Worm (Caenorhabditis elegans) whole organism, L1 larva: ENCODE data around the gene Y45G5AM.4.

Experiments used
- ceh-63 ChIP-seq: fragments of 200-800 bp; sonication (Bioruptor generic); optimal IDR thresholded peaks from 2 replicates; lab custom pipeline; 2018; ENCODE audit warnings: mild to moderate bottlenecking, missing genetic modification characterization, missing compliant biosample characterization
- ceh-8 ChIP-seq: fragments of 200-800 bp; sonication (Bioruptor generic); optimal IDR thresholded peaks from 2 replicates; lab custom pipeline; 2018; ENCODE audit warnings: mild to moderate bottlenecking, missing genetic modification characterization, moderate library complexity, missing compliant biosample characterization
- ceh-88 ChIP-seq: fragments of 200-800 bp; sonication (Bioruptor generic); IDR thresholded peaks from 2 replicates; pipeline ENCODE4 v1.3.6; 2022; ENCODE audit warnings: missing genetic modification characterization, missing compliant biosample characterization
- ces-1 ChIP-seq: fragments of 150-350 bp; optimal IDR thresholded peaks from 2 replicates; lab custom pipeline; 2014; ENCODE audit warnings: missing biosample characterization, missing genetic modification reagents, missing genetic modification characterization
- dpl-1 ChIP-seq, 3 experiments: fragments of 150-350 bp in 2 of 3; sonication (generic microtip) in 1 of 3; optimal IDR thresholded peaks; 2 replicates each; lab custom pipeline; 2014 to 2017; ENCODE audit warnings: missing biosample characterization in 3 of 3, missing genetic modification characterization in 3 of 3, missing genetic modification reagents in 3 of 3
- efl-1 ChIP-seq, 4 experiments: fragments of 150-350 bp; optimal IDR thresholded peaks in 3 of 4; peaks in 1 of 4; 1 replicate in 1 of 4; 2 replicates in 3 of 4; lab custom pipeline; 2014; ENCODE audit warnings: missing biosample characterization in 2 of 4, missing genetic modification characterization in 2 of 4, missing genetic modification reagents in 2 of 4
- efl-3 ChIP-seq: fragments of 200-800 bp; sonication (Bioruptor generic); optimal IDR thresholded peaks from 2 replicates; lab custom pipeline; 2018; ENCODE audit warnings: mild to moderate bottlenecking, missing genetic modification characterization, missing compliant biosample characterization
- egl-13 ChIP-seq: sonication (generic microtip); optimal IDR thresholded peaks from 2 replicates; lab custom pipeline; 2016; ENCODE audit warnings: missing genotype, missing genetic modification reagents, missing genetic modification characterization, missing compliant biosample characterization
- elt-2 ChIP-seq: sonication (generic microtip); optimal IDR thresholded peaks from 2 replicates; lab custom pipeline; 2016; ENCODE audit warnings: missing genetic modification characterization, mild to moderate bottlenecking, inconsistent platforms, missing compliant biosample characterization, missing genetic modification reagents
- ets-5 ChIP-seq: fragments of 200-800 bp; sonication (Bioruptor generic); IDR thresholded peaks from 2 replicates; pipeline ENCODE4 v1.3.6; 2022; ENCODE audit warnings: missing genetic modification characterization, missing compliant biosample characterization
- fkh-10 ChIP-seq: sonication (generic microtip); optimal IDR thresholded peaks from 2 replicates; lab custom pipeline; 2017; ENCODE audit warnings: missing biosample characterization, missing genetic modification reagents, missing genetic modification characterization
- fkh-8 ChIP-seq: sonication (generic microtip); optimal IDR thresholded peaks from 2 replicates; lab custom pipeline; 2016; ENCODE audit warnings: mild to moderate bottlenecking, missing genetic modification characterization, missing compliant biosample characterization
- grh-1 ChIP-seq: fragments of 200-800 bp; sonication (Bioruptor generic); IDR thresholded peaks from 2 replicates; pipeline ENCODE4 v1.3.6; 2022; ENCODE audit warnings: missing genetic modification reagents, missing genetic modification characterization, missing compliant biosample characterization
- irx-1 ChIP-seq: sonication (generic microtip); optimal IDR thresholded peaks from 2 replicates; lab custom pipeline; 2016; ENCODE audit warnings: missing genetic modification characterization, missing compliant biosample characterization
- jun-1 ChIP-seq: fragments of 150-350 bp; optimal IDR thresholded peaks from 2 replicates; lab custom pipeline; 2014; ENCODE audit warnings: missing biosample characterization, missing genetic modification reagents, missing genetic modification characterization
- lin-35 ChIP-seq, 2 experiments: fragments of 150-350 bp; optimal IDR thresholded peaks; 2 replicates each; lab custom pipeline; 2014; ENCODE audit warnings: missing biosample characterization in 2 of 2, missing genetic modification characterization in 2 of 2, missing genetic modification reagents in 2 of 2
- lin-39 ChIP-seq: fragments of 150-350 bp; optimal IDR thresholded peaks from 2 replicates; lab custom pipeline; 2014; ENCODE audit warnings: missing biosample characterization, missing genetic modification reagents, missing genetic modification characterization
- lsy-2 ChIP-seq, 2 experiments: fragments of 150-350 bp; optimal IDR thresholded peaks; 2 replicates each; lab custom pipeline; 2014; ENCODE audit warnings: missing biosample characterization in 2 of 2, missing genetic modification characterization in 2 of 2
- mef-2 ChIP-seq: fragments of 150-350 bp; optimal IDR thresholded peaks from 2 replicates; lab custom pipeline; 2014; ENCODE audit warnings: missing biosample characterization, missing genetic modification characterization
- nhr-11 ChIP-seq: fragments of 150-350 bp; optimal IDR thresholded peaks from 2 replicates; lab custom pipeline; 2014; ENCODE audit warnings: missing biosample characterization, missing genetic modification characterization
- nhr-20 ChIP-seq: sonication (generic microtip); optimal IDR thresholded peaks from 2 replicates; lab custom pipeline; 2016; ENCODE audit warnings: mild to moderate bottlenecking, missing genetic modification characterization, missing compliant biosample characterization
- nhr-47 ChIP-seq: sonication (generic microtip); optimal IDR thresholded peaks from 2 replicates; lab custom pipeline; 2016; ENCODE audit warnings: mild to moderate bottlenecking, missing genetic modification characterization, moderate library complexity, missing compliant biosample characterization
- nhr-71 ChIP-seq: sonication (generic microtip); optimal IDR thresholded peaks from 2 replicates; lab custom pipeline; 2016; ENCODE audit warnings: mild to moderate bottlenecking, missing genetic modification characterization, moderate library complexity, missing compliant biosample characterization
- nhr-76 ChIP-seq: sonication (generic microtip); optimal IDR thresholded peaks from 2 replicates; lab custom pipeline; 2017; ENCODE audit warnings: missing biosample characterization, missing genetic modification characterization
- nhr-84 ChIP-seq: sonication (generic microtip); optimal IDR thresholded peaks from 2 replicates; lab custom pipeline; 2017; ENCODE audit warnings: missing biosample characterization, missing genetic modification characterization
- nhr-90 ChIP-seq: sonication (generic microtip); optimal IDR thresholded peaks from 2 replicates; lab custom pipeline; 2016; ENCODE audit warnings: mild to moderate bottlenecking, missing genetic modification characterization, missing compliant biosample characterization; ENCODE audit not compliant: poor library complexity
- pax-3 ChIP-seq: fragments of 200-800 bp; sonication (Bioruptor generic); optimal IDR thresholded peaks from 2 replicates; lab custom pipeline; 2018; ENCODE audit warnings: mild to moderate bottlenecking, missing genetic modification characterization, moderate library complexity, missing compliant biosample characterization
- snpc-4 ChIP-seq: fragments of 150-350 bp; optimal IDR thresholded peaks from 2 replicates; lab custom pipeline; 2014; ENCODE audit warnings: missing biosample characterization, missing genetic modification characterization
- sox-4 ChIP-seq: sonication (generic microtip); optimal IDR thresholded peaks from 2 replicates; lab custom pipeline; 2016; ENCODE audit warnings: missing genetic modification characterization, missing compliant biosample characterization
- sup-37 ChIP-seq: fragments of 200-800 bp; sonication (Bioruptor generic); optimal IDR thresholded peaks from 2 replicates; lab custom pipeline; 2018; ENCODE audit warnings: mild to moderate bottlenecking, missing genetic modification characterization, missing compliant biosample characterization
- swsn-7 ChIP-seq: sonication (generic microtip); optimal IDR thresholded peaks from 2 replicates; lab custom pipeline; 2016; ENCODE audit warnings: missing genetic modification characterization, missing compliant biosample characterization
- tbx-2 ChIP-seq: sonication (generic microtip); optimal IDR thresholded peaks from 2 replicates; lab custom pipeline; 2016; ENCODE audit warnings: missing genetic modification characterization, missing compliant biosample characterization
- unc-30 ChIP-seq: sonication (generic microtip); optimal IDR thresholded peaks from 2 replicates; lab custom pipeline; 2017; ENCODE audit warnings: missing biosample characterization, missing genetic modification characterization
- unc-98 ChIP-seq: fragments of 200-800 bp; sonication (Bioruptor generic); IDR thresholded peaks from 2 replicates; pipeline ENCODE4 v1.3.6; 2022; ENCODE audit warnings: missing genetic modification characterization, missing compliant biosample characterization
- zip-4 ChIP-seq: fragments of 200-800 bp; sonication (Bioruptor generic); optimal IDR thresholded peaks from 2 replicates; lab custom pipeline; 2018; ENCODE audit warnings: mild to moderate bottlenecking, missing genetic modification characterization, moderate library complexity, missing compliant biosample characterization
- ztf-11 ChIP-seq, 2 experiments: sonication (generic microtip); optimal IDR thresholded peaks; 2 replicates each; lab custom pipeline; 2016 to 2017; ENCODE audit warnings: missing genetic modification characterization in 2 of 2, missing biosample characterization in 1 of 2, missing compliant biosample characterization in 1 of 2

The Y45G5AM.4 gene

ce11 chrV:4175624-4176023, 12.6 kb downstream of the Y45G5AM.4 start, which contains the start of the genes coh-4 and pid-5:
Gene coh-4 (minus strand): TSS chrV:4175640.
Gene pid-5 (plus strand): TSS chrV:4175882.
- TF ChIP-seq pax-3 (no peak), ets-5 (GFP tag; lab: Robert Waterston, UW) (no peak), ztf-11 (tag; optimal IDR thresholded peaks at IDR 0.05; lab: Kevin White, UChicago) (no peak), sup-37 (no peak), nhr-47 (tag; lab: Kevin White, UChicago) (no peak), lin-39 (no peak), ces-1 (GFP tag; lab: Kevin White, UChicago) (no peak), elt-2 (tag; lab: Kevin White, UChicago) (no peak), unc-98 (GFP tag; lab: Robert Waterston, UW) (no peak), tbx-2 (no peak), grh-1 (GFP tag; lab: Robert Waterston, UW) (no peak)

- no peak for TF ChIP-seq fkh-10 (GFP tag; lab: Kevin White, UChicago)
- no peak for TF ChIP-seq nhr-90 (tag; lab: Kevin White, UChicago)
- TF ChIP-seq nhr-71 (tag; lab: Kevin White, UChicago) = no peak
- no peak for TF ChIP-seq mef-2 (tag; lab: Kevin White, UChicago)
- TF ChIP-seq nhr-20 (tag; lab: Kevin White, UChicago) = no peak
- TF ChIP-seq sox-4 = no peak
- no peak for TF ChIP-seq ceh-8
- TF ChIP-seq unc-30 (tag; lab: Kevin White, UChicago) = no peak
Measured at ce11 chrV:4181272-4181671, 18.2 kb downstream of the Y45G5AM.4 start.

ce11 chrV:4181727-4182126, 18.7 kb downstream of the Y45G5AM.4 start:
- TF ChIP-seq ces-1 (GFP tag; lab: Kevin White, UChicago) (no peak), efl-3 (GFP tag; lab: Kevin White, UChicago) (no peak), zip-4 (GFP tag; lab: Kevin White, UChicago) (no peak), swsn-7 (tag; lab: Kevin White, UChicago) (no peak), ceh-88 (GFP tag; lab: Robert Waterston, UW) (no peak), nhr-84 (tag; lab: Kevin White, UChicago) (no peak)

ce11 chrV:4182546-4182945, 19.5 kb downstream of the Y45G5AM.4 start:
- TF ChIP-seq lin-35 (GFP tag; optimal IDR thresholded peaks at IDR 0.05; lab: Kevin White, UChicago) (no peak), egl-13 (tag; lab: Kevin White, UChicago) (no peak), jun-1 (no peak), ces-1 (GFP tag; lab: Kevin White, UChicago) (no peak), fkh-8 (tag; lab: Kevin White, UChicago) (no peak), nhr-90 (tag; lab: Kevin White, UChicago) (no peak), dpl-1 (GFP tag; optimal IDR thresholded peaks at IDR 0.05; lab: Kevin White, UChicago) (no peak), lsy-2 (tag; optimal IDR thresholded peaks at IDR 0.05; lab: Kevin White, UChicago) (no peak), snpc-4 (peak; percentile 32), nhr-76 (no peak), efl-1 (optimal IDR thresholded peaks at IDR 0.05; lab: Kevin White, UChicago) (no peak), efl-1 (GFP tag; optimal IDR thresholded peaks at IDR 0.05 in 1 of 2; lab: Kevin White, UChicago) (peak in 1 of 2 experiments; percentile 52)
- TF ChIP-seq, all 84 proteins: peak for 2

- TF ChIP-seq nhr-20 (tag; lab: Kevin White, UChicago) (no peak), nhr-11 (tag; lab: Kevin White, UChicago) (no peak), lin-35 (GFP tag; optimal IDR thresholded peaks at IDR 0.05; lab: Kevin White, UChicago) (no peak), ceh-63 (GFP tag; lab: Kevin White, UChicago) (no peak), irx-1 (tag; lab: Kevin White, UChicago) (no peak)
Measured at ce11 chrV:4185885-4186284, 22.9 kb downstream of the Y45G5AM.4 start.
